Fruit fly (Drosophila melanogaster) whole organism, pupa: ENCODE data around the gene CG13727.

ENCODE experiments used
- CG10348 ChIP-seq: fragments of 200-800 bp; sonication (Bioruptor generic); IDR thresholded peaks from 2 replicates; pipeline ENCODE4 v1.3.6; 2022; ENCODE audit warnings: missing biosample characterization, missing genetic modification characterization
- CG12605 ChIP-seq: fragments of 200-800 bp; sonication (Bioruptor generic); IDR thresholded peaks from 2 replicates; pipeline ENCODE4 v1.3.6; 2022; ENCODE audit warnings: missing biosample characterization, missing genetic modification characterization
- CG13204 ChIP-seq: fragments of 200-800 bp; sonication (Bioruptor generic); optimal IDR thresholded peaks from 2 replicates; lab custom pipeline; 2018; ENCODE audit warnings: missing biosample characterization, mild to moderate bottlenecking, missing genetic modification characterization, moderate library complexity
- CG14655 ChIP-seq: fragments of 200-800 bp; sonication (Bioruptor generic); optimal IDR thresholded peaks from 3 replicates; lab custom pipeline; 2017; ENCODE audit warnings: mild to moderate bottlenecking, missing biosample characterization, missing genetic modification reagents, missing genetic modification characterization
- CG15710 ChIP-seq: fragments of 200-800 bp; sonication (Bioruptor generic); optimal IDR thresholded peaks from 2 replicates; lab custom pipeline; 2018; ENCODE audit warnings: missing biosample characterization, mild to moderate bottlenecking, missing genetic modification characterization, moderate library complexity
- CG17806 ChIP-seq: fragments of 200-800 bp; sonication (Bioruptor generic); optimal IDR thresholded peaks from 2 replicates; lab custom pipeline; 2018; ENCODE audit warnings: missing biosample characterization, mild to moderate bottlenecking, missing genetic modification characterization, moderate library complexity
- CG32121 ChIP-seq: fragments of 200-800 bp; sonication (Bioruptor generic); IDR thresholded peaks from 2 replicates; pipeline ENCODE4 v1.3.6; 2022; ENCODE audit warnings: missing biosample characterization, missing genetic modification characterization
- CG34367 ChIP-seq: fragments of 200-800 bp; sonication (Bioruptor generic); optimal IDR thresholded peaks from 2 replicates; lab custom pipeline; 2018; ENCODE audit warnings: missing biosample characterization, mild to moderate bottlenecking, missing genetic modification characterization
- CG4496 ChIP-seq: fragments of 200-800 bp; sonication (Bioruptor generic); IDR thresholded peaks from 3 replicates; pipeline ENCODE4 v1.3.6; 2022; ENCODE audit warnings: missing biosample characterization, missing genetic modification characterization
- CG8159 ChIP-seq: fragments of 200-800 bp; sonication (Bioruptor generic); optimal IDR thresholded peaks from 3 replicates; lab custom pipeline; 2018; ENCODE audit warnings: missing biosample characterization, mild to moderate bottlenecking, missing genetic modification characterization, moderate library complexity
- CG8301 ChIP-seq: fragments of 200-800 bp; sonication (Bioruptor generic); optimal IDR thresholded peaks from 2 replicates; lab custom pipeline; 2018; ENCODE audit warnings: missing biosample characterization, mild to moderate bottlenecking, missing genetic modification characterization
- CG9948 ChIP-seq: fragments of 200-800 bp; sonication (Bioruptor generic); optimal IDR thresholded peaks from 2 replicates; lab custom pipeline; 2018; ENCODE audit warnings: missing biosample characterization, mild to moderate bottlenecking, missing genetic modification characterization, moderate library complexity
- D1 ChIP-seq: fragments of 200-800 bp; sonication (Bioruptor generic); optimal IDR thresholded peaks from 2 replicates; lab custom pipeline; 2018; ENCODE audit warnings: missing biosample characterization, mild to moderate bottlenecking, missing genetic modification characterization, moderate library complexity
- EcR ChIP-seq: fragments of 200-800 bp; sonication (Bioruptor generic); optimal IDR thresholded peaks from 3 replicates; lab custom pipeline; 2019; ENCODE audit warnings: missing biosample characterization, missing genetic modification characterization, mild to moderate bottlenecking, moderate library complexity, missing genetic modification reagents
- Ets98B ChIP-seq: fragments of 200-800 bp; sonication (Bioruptor generic); IDR thresholded peaks from 2 replicates; pipeline ENCODE4 v1.3.6; 2022; ENCODE audit warnings: missing biosample characterization, missing genetic modification characterization
- Pif1A ChIP-seq: fragments of 200-800 bp; sonication (Bioruptor generic); optimal IDR thresholded peaks from 3 replicates; lab custom pipeline; 2016; ENCODE audit warnings: missing biosample characterization, missing genetic modification characterization
- Pif1B ChIP-seq: fragments of 200-800 bp; sonication (Bioruptor generic); optimal IDR thresholded peaks from 3 replicates; lab custom pipeline; 2016; ENCODE audit warnings: missing biosample characterization, missing genetic modification characterization
- Snoo ChIP-seq: fragments of 200-800 bp; sonication (Bioruptor generic); optimal IDR thresholded peaks from 3 replicates; lab custom pipeline; 2017; ENCODE audit warnings: missing biosample characterization, mild to moderate bottlenecking, missing genetic modification characterization, inconsistent platforms
- fd96Ca ChIP-seq: fragments of 200-800 bp; sonication (Bioruptor generic); IDR thresholded peaks from 3 replicates; pipeline ENCODE4 v1.3.6; 2022; ENCODE audit warnings: missing biosample characterization, missing genetic modification characterization
- rn ChIP-seq: fragments of 200-800 bp; sonication (Bioruptor generic); IDR thresholded peaks from 2 replicates; pipeline ENCODE4 v1.3.6; 2022; ENCODE audit warnings: missing biosample characterization, missing genetic modification characterization

The CG13727 gene

DNA sequence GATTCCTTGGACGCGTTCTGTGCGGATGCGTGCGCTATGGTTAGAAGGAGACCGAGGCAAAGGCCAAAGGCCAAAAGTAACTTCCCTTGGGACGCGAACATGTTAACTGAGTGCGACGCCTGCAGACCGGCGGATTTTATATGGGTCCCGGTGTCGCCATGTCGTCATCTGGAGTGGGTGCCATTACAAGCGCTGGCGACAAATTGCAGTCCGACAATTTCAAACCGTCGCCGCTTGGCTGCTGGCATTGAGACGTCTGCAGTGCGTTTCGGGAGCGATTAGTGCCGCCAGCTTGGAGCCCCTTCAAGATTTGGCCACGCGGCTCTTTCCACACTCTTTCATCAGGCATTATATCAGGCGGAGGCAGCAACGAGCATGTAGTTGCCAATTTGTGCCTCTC, at the start of gene CG13727:
Gene CG13727, minus strand, starts transcription at position 101 of the 400 bp plus-strand sequence.
- TF ChIP-seq fd96Ca (GFP tag; lab: Robert Waterston, UW) (no peak), D1 (no peak), CG9948 (tag; lab: Kevin White, UChicago) (no peak), Ets98B (GFP tag; lab: Robert Waterston, UW) (no peak), CG10348 (GFP tag; lab: Robert Waterston, UW) (no peak), CG12605 (GFP tag; lab: Robert Waterston, UW) (no peak), CG8301 (no peak), CG14655 (GFP tag; lab: Kevin White, UChicago) (no peak)
- TF ChIP-seq, all 21 proteins: peak for 0

DNA sequence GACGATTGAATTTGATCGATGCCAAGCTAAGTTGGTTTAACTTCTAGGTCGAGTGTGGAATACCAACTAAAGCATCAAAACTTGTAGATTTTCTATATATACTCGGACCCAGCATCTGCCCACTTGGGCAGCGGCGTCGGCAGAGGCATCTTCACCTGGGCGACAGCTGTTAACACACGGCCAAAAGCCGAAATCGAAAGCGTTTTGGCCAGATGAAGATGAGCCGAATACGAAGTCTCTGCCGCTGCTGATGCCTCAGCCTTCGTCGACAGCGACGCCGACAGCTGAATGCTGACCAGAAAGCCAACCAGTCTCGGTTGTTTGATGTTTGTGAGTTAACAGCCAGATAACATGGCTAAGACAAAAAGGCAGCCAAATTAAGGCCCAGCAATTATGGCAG, 47.8 kb upstream of the CG13727 start, which contains the start of gene CG13731:
Gene CG13731, minus strand, starts transcription at position 62 of the 400 bp plus-strand sequence.
- no peak for TF ChIP-seq D1
- no peak for TF ChIP-seq CG17806
- TF ChIP-seq CG8159 (tag; lab: Kevin White, UChicago) = no peak
- no peak for TF ChIP-seq Pif1A

DNA sequence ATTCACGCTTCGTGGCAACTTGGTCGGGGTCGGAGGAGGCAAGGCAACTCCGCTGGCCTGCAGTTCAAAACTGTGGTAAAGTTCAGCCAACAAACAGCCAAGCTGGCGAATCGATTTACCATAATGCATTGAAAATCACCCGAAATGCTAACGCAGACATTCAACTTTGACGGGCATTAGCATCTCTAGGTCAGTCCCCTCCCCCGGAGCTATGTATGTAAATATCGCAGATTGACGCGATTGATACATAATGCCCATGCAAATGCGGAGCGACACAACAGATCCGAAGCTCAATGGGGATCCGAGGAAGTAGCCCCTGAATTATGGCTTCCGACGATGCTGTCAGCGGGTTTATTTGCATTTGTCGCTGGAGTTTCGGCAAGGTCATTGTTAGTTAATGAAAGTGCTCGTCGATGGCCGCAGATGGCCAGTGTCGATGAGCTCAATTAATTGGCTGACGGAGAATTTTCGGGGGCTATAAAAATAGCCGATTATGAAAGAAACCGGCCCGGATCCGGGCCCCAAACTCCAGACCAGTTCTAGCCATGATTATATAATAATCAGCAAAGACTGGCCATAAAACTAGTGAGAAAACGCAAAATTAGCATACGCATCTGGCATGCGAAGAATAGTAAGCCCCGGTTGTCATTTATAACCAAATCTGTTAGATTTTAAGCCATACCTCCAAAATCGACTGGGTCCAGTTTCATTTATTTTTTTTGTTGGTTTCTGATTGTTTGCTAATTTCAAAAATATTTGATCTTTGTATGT, 45.7 kb upstream of the CG13727 start:
- TF ChIP-seq CG8301 (no peak), rn (no peak)

DNA sequence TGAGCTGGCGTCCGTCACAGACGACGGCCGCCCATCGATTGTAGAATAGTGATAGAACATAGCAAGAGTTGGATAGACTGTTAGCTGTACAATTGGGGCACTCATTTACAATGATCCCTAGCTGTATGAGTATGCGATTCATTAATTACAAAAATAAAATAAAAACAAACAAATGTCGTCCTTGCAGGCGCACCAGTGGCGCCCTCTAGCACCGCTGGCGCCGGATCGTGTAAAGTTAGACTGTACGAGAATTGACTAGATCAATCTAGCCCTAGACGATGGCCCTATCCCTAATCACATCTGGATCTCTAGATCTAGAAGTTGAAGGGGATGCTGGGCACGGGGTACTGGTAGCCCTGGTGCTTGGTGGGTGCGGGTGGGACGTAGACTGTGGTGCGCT, 42.6 kb upstream of the CG13727 start:
- TF ChIP-seq CG32121 (GFP tag; lab: Robert Waterston, UW) = no peak
- no peak for TF ChIP-seq rn
- no peak for TF ChIP-seq CG10348 (GFP tag; lab: Robert Waterston, UW)
- no peak for TF ChIP-seq Pif1B (GFP tag; lab: Kevin White, UChicago)
- TF ChIP-seq CG13204 = no peak

DNA sequence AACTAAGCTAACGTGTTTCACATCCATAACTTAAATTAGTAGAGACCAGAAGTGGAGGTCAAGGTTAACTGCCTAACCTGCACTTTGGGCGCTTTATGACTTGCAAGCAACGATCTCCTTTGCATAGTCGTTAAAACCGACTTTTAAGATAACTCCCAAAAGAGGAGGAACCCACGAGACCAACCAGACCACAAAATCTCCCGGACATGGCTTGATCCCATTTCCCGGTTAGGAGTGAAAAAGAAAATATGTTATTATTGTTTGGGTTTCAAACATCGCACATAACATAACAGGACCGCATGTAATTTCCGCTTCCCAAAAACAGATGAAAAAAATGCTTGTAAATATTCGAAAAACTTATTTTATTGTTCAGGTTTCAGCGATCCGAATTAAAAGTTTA, 42.2 kb upstream of the CG13727 start:
- TF ChIP-seq CG34367 (no peak), CG12605 (GFP tag; lab: Robert Waterston, UW) (no peak), CG8159 (tag; lab: Kevin White, UChicago) (no peak), CG13204 (no peak), Ets98B (GFP tag; lab: Robert Waterston, UW) (no peak), D1 (no peak), CG15710 (no peak), CG14655 (GFP tag; lab: Kevin White, UChicago) (no peak), CG32121 (GFP tag; lab: Robert Waterston, UW) (no peak), CG4496 (GFP tag; lab: Robert Waterston, UW) (no peak), CG9948 (tag; lab: Kevin White, UChicago) (no peak), CG10348 (GFP tag; lab: Robert Waterston, UW) (no peak), CG17806 (no peak), CG8301 (no peak), Pif1A (no peak), rn (no peak)

DNA sequence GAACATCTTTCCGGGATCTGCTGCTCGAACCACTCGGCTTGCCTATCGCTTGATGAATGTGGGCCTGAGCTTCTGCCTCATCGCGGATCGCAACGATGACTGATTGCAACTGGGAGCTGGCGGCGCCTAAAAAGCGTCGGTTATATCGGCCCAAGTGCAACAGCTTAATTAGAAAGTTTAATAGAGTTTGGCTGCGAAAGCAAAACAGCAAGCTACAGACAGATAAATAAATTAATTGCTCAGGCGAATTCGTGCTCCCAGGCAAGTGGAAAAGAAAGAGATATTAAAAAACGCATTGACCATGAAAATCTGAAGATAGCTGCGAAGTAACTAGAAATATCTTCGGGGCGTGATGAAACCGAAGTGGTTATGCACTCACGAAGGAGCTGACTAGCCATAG, 41.5 kb upstream of the CG13727 start, which contains the start of gene CG13728:
Gene CG13728, minus strand, starts transcription at position 101 of the 400 bp plus-strand sequence.
- no peak for TF ChIP-seq CG8301
- no peak for TF ChIP-seq CG32121 (GFP tag; lab: Robert Waterston, UW)
- TF ChIP-seq Snoo = no peak
- TF ChIP-seq CG17806 = no peak
- no peak for TF ChIP-seq CG10348 (GFP tag; lab: Robert Waterston, UW)

DNA sequence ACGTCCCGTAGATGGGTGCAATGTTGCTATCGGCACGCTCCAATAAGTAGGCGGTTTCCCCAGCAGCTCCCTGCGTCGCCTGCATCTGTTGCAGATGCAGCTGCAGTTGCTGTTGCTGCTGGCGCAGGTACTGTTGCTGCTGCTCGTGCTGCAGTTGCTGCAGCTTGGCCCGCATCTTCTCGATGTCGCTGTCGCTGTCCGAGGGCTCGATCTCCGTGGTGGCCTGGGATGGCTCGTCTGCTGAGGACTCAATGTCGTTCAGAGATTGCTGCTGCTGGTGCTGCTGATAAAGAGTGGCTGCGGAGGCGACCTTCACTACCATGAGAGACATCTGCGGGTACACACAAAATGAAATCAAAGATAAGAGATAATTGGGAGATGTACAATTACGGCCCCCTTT, 40.9 kb upstream of the CG13727 start:
- no peak for TF ChIP-seq CG10348 (GFP tag; lab: Robert Waterston, UW)

DNA sequence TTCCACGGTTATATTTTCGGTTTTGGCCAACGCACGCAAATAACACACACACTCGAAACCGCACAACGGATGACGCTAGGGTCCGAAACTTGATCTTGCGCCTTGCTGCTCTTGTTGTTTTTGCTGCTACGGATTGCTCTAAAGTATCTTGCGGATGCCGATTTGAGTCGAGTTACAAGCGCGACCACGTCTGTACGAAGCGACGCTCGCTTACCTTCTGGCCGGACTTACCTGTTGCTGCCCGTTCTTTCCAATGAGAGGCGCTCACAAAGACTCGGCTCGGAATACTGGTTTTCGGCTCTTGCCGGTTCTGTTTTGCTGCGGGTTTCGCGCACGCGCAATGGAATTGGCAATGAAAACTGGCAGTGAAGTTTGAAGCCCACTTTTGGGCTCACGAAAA, 38.2 kb upstream of the CG13727 start, which contains the start of gene Cad74A:
Gene Cad74A, minus strand, starts transcription at position 220 of the 400 bp plus-strand sequence.
- no peak for TF ChIP-seq CG32121 (GFP tag; lab: Robert Waterston, UW)
- peak; percentile 38 for TF ChIP-seq EcR (GFP tag; lab: Kevin White, UChicago)
- peak; percentile 51; the same call in 2 of the 3 replicates for TF ChIP-seq CG4496 (GFP tag; lab: Robert Waterston, UW)
- peak; percentile 35 for TF ChIP-seq CG13204
- TF ChIP-seq rn = no peak
- TF ChIP-seq Pif1B (GFP tag; lab: Kevin White, UChicago) = peak; percentile 38
- TF ChIP-seq Ets98B (GFP tag; lab: Robert Waterston, UW) = peak; percentile 58; the same call in 1 of the 2 replicates
- TF ChIP-seq, all 21 proteins: peak for 5
